Fruit fly (Drosophila melanogaster) whole organism, pupa: ENCODE measurements around the gene Fhos.

Source experiments
- CG10348 ChIP-seq: fragments of 200-800 bp; sonication (Bioruptor generic); IDR thresholded peaks from 2 replicates; pipeline ENCODE4 v1.3.6; 2022; ENCODE audit warnings: missing biosample characterization, missing genetic modification characterization
- CG12605 ChIP-seq: fragments of 200-800 bp; sonication (Bioruptor generic); IDR thresholded peaks from 2 replicates; pipeline ENCODE4 v1.3.6; 2022; ENCODE audit warnings: missing biosample characterization, missing genetic modification characterization
- CG13204 ChIP-seq: fragments of 200-800 bp; sonication (Bioruptor generic); optimal IDR thresholded peaks from 2 replicates; lab custom pipeline; 2018; ENCODE audit warnings: missing biosample characterization, mild to moderate bottlenecking, missing genetic modification characterization, moderate library complexity
- CG14655 ChIP-seq: fragments of 200-800 bp; sonication (Bioruptor generic); optimal IDR thresholded peaks from 3 replicates; lab custom pipeline; 2017; ENCODE audit warnings: mild to moderate bottlenecking, missing biosample characterization, missing genetic modification reagents, missing genetic modification characterization
- CG15710 ChIP-seq: fragments of 200-800 bp; sonication (Bioruptor generic); optimal IDR thresholded peaks from 2 replicates; lab custom pipeline; 2018; ENCODE audit warnings: missing biosample characterization, mild to moderate bottlenecking, missing genetic modification characterization, moderate library complexity
- CG17806 ChIP-seq: fragments of 200-800 bp; sonication (Bioruptor generic); optimal IDR thresholded peaks from 2 replicates; lab custom pipeline; 2018; ENCODE audit warnings: missing biosample characterization, mild to moderate bottlenecking, missing genetic modification characterization, moderate library complexity
- CG32121 ChIP-seq: fragments of 200-800 bp; sonication (Bioruptor generic); IDR thresholded peaks from 2 replicates; pipeline ENCODE4 v1.3.6; 2022; ENCODE audit warnings: missing biosample characterization, missing genetic modification characterization
- CG34367 ChIP-seq: fragments of 200-800 bp; sonication (Bioruptor generic); optimal IDR thresholded peaks from 2 replicates; lab custom pipeline; 2018; ENCODE audit warnings: missing biosample characterization, mild to moderate bottlenecking, missing genetic modification characterization
- CG4496 ChIP-seq: fragments of 200-800 bp; sonication (Bioruptor generic); IDR thresholded peaks from 3 replicates; pipeline ENCODE4 v1.3.6; 2022; ENCODE audit warnings: missing biosample characterization, missing genetic modification characterization
- CG8159 ChIP-seq: fragments of 200-800 bp; sonication (Bioruptor generic); optimal IDR thresholded peaks from 3 replicates; lab custom pipeline; 2018; ENCODE audit warnings: missing biosample characterization, mild to moderate bottlenecking, missing genetic modification characterization, moderate library complexity
- CG8301 ChIP-seq: fragments of 200-800 bp; sonication (Bioruptor generic); optimal IDR thresholded peaks from 2 replicates; lab custom pipeline; 2018; ENCODE audit warnings: missing biosample characterization, mild to moderate bottlenecking, missing genetic modification characterization
- CG9948 ChIP-seq: fragments of 200-800 bp; sonication (Bioruptor generic); optimal IDR thresholded peaks from 2 replicates; lab custom pipeline; 2018; ENCODE audit warnings: missing biosample characterization, mild to moderate bottlenecking, missing genetic modification characterization, moderate library complexity
- D1 ChIP-seq: fragments of 200-800 bp; sonication (Bioruptor generic); optimal IDR thresholded peaks from 2 replicates; lab custom pipeline; 2018; ENCODE audit warnings: missing biosample characterization, mild to moderate bottlenecking, missing genetic modification characterization, moderate library complexity
- EcR ChIP-seq: fragments of 200-800 bp; sonication (Bioruptor generic); optimal IDR thresholded peaks from 3 replicates; lab custom pipeline; 2019; ENCODE audit warnings: missing biosample characterization, missing genetic modification characterization, mild to moderate bottlenecking, moderate library complexity, missing genetic modification reagents
- Ets98B ChIP-seq: fragments of 200-800 bp; sonication (Bioruptor generic); IDR thresholded peaks from 2 replicates; pipeline ENCODE4 v1.3.6; 2022; ENCODE audit warnings: missing biosample characterization, missing genetic modification characterization
- Pif1A ChIP-seq: fragments of 200-800 bp; sonication (Bioruptor generic); optimal IDR thresholded peaks from 3 replicates; lab custom pipeline; 2016; ENCODE audit warnings: missing biosample characterization, missing genetic modification characterization
- Pif1B ChIP-seq: fragments of 200-800 bp; sonication (Bioruptor generic); optimal IDR thresholded peaks from 3 replicates; lab custom pipeline; 2016; ENCODE audit warnings: missing biosample characterization, missing genetic modification characterization
- Snoo ChIP-seq: fragments of 200-800 bp; sonication (Bioruptor generic); optimal IDR thresholded peaks from 3 replicates; lab custom pipeline; 2017; ENCODE audit warnings: missing biosample characterization, mild to moderate bottlenecking, missing genetic modification characterization, inconsistent platforms
- fd96Ca ChIP-seq: fragments of 200-800 bp; sonication (Bioruptor generic); IDR thresholded peaks from 3 replicates; pipeline ENCODE4 v1.3.6; 2022; ENCODE audit warnings: missing biosample characterization, missing genetic modification characterization
- gl ChIP-seq: fragments of 200-800 bp; sonication (Bioruptor generic); optimal IDR thresholded peaks from 2 replicates; lab custom pipeline; 2018; ENCODE audit warnings: missing biosample characterization, mild to moderate bottlenecking, missing genetic modification characterization
- rn ChIP-seq: fragments of 200-800 bp; sonication (Bioruptor generic); IDR thresholded peaks from 2 replicates; pipeline ENCODE4 v1.3.6; 2022; ENCODE audit warnings: missing biosample characterization, missing genetic modification characterization

The Fhos gene

DNA sequence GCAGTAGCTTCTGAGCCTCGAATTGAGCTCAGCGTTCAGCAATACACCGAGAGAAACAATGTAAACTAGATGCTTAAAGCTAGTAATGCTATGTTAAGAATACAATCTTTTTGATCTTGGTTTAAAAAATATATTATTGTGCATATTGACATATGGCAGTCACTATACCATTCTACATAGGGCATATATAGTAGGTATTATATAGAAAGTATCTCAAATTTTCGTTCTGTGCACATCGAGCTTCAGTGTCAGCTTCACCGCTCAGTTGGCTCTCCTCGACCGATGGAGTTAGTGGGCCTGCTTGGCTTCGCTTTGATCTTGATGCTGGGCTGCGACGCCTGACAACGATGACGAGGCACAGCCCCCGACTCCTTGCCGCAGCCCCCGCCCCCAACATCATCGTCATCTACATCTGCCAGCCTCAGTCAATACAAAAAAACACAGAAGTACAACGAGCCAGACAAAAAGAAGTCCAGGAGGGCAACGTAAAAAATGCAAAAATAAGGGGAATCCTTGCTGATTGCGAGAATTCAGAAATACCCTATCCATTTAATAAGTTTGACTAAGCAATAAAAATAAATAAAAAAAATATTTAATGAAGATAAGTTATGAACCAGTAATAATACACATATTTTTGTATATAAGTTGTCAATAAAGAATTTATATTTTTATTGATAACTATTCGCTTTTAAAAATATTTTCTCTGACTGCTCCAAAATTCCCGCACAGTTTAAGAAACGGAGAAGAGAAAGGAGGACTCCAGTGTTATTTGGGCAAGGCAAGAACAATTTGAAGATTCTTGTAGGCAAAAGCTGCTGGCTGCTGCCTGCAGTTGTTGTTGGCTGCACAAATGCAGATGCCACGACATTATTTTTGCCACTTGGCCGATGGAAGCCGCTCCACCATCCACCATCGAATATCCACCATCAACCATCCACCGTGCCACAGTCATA lies 68.6 kb downstream of the Fhos start:
- TF ChIP-seq CG12605 (GFP tag; lab: Robert Waterston, UW) (peak; percentile 83), CG13204 (GFP tag; lab: Kevin White, UChicago) (peak; percentile 90), CG15710 (tag; lab: Kevin White, UChicago) (peak; percentile 95), CG8159 (tag; lab: Kevin White, UChicago) (peak; percentile 91), CG10348 (no peak), Pif1A (GFP tag; lab: Kevin White, UChicago) (peak; percentile 93), D1 (tag; lab: Kevin White, UChicago) (peak; percentile 75), CG34367 (tag; lab: Kevin White, UChicago) (peak; percentile 88), Snoo (tag; lab: Kevin White, UChicago) (peak; percentile 77), fd96Ca (GFP tag; lab: Robert Waterston, UW) (peak; percentile 76; the same call in 2 of the 3 replicates), Ets98B (GFP tag; lab: Robert Waterston, UW) (peak; percentile 86), CG4496 (peak; percentile 92), gl (tag; lab: Kevin White, UChicago) (peak; percentile 93), CG17806 (tag; lab: Kevin White, UChicago) (peak; percentile 98), CG9948 (tag; lab: Kevin White, UChicago) (peak; percentile 93), CG32121 (GFP tag; lab: Robert Waterston, UW) (peak; percentile 76), rn (peak; percentile 73; the same call in 1 of the 2 replicates), EcR (peak; percentile 56), CG8301 (tag; lab: Kevin White, UChicago) (peak; percentile 89), CG14655 (GFP tag; lab: Kevin White, UChicago) (peak; percentile 81), Pif1B (GFP tag; lab: Kevin White, UChicago) (peak; percentile 86)

DNA sequence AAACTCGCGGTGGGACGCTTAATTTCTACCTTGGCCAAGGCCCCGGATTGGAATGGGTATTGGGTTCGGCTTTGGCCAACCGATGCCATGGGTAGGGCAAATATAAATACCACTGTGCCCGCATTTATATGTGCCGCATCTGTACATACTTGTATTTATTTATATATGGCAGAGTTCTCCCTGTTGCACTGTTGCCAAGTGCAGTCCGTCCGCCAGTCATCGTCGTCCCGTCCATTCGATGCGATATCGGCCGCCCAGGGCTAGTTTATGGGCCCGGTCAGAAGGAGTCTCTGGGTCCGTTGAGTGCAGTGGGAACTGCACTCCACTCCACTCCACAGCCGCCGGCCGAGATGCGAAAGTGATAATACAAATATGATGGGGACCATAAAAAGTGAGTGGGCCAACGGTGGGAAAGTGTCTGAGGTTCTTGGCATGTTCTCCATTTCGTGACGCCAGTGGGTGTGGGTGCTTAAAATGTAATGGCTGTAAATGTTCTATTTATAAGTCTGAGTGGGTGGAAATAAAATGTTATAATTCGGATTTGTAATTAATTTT lies 69.5 kb downstream of the Fhos start:
- TF ChIP-seq CG12605 (GFP tag; lab: Robert Waterston, UW) = no peak
- TF ChIP-seq CG13204 (GFP tag; lab: Kevin White, UChicago) = peak; percentile 60
- TF ChIP-seq Pif1A (GFP tag; lab: Kevin White, UChicago) = no peak
- TF ChIP-seq Ets98B (GFP tag; lab: Robert Waterston, UW) = no peak
- TF ChIP-seq EcR = peak; percentile 81
- TF ChIP-seq Snoo (tag; lab: Kevin White, UChicago) = no peak
- TF ChIP-seq CG8159 (tag; lab: Kevin White, UChicago) = no peak
- no peak for TF ChIP-seq gl (tag; lab: Kevin White, UChicago)
- no peak for TF ChIP-seq CG14655 (GFP tag; lab: Kevin White, UChicago)
- TF ChIP-seq CG4496 = no peak
- no peak for TF ChIP-seq CG32121 (GFP tag; lab: Robert Waterston, UW)
- no peak for TF ChIP-seq CG15710 (tag; lab: Kevin White, UChicago)
- TF ChIP-seq Pif1B (GFP tag; lab: Kevin White, UChicago) = no peak
- TF ChIP-seq CG8301 (tag; lab: Kevin White, UChicago) = no peak
- TF ChIP-seq CG34367 (tag; lab: Kevin White, UChicago) = no peak
- no peak for TF ChIP-seq CG9948 (tag; lab: Kevin White, UChicago)
- TF ChIP-seq fd96Ca (GFP tag; lab: Robert Waterston, UW) = 0 out of 3 replicates have a peak, but pooled peaks have one; percentile 8

DNA sequence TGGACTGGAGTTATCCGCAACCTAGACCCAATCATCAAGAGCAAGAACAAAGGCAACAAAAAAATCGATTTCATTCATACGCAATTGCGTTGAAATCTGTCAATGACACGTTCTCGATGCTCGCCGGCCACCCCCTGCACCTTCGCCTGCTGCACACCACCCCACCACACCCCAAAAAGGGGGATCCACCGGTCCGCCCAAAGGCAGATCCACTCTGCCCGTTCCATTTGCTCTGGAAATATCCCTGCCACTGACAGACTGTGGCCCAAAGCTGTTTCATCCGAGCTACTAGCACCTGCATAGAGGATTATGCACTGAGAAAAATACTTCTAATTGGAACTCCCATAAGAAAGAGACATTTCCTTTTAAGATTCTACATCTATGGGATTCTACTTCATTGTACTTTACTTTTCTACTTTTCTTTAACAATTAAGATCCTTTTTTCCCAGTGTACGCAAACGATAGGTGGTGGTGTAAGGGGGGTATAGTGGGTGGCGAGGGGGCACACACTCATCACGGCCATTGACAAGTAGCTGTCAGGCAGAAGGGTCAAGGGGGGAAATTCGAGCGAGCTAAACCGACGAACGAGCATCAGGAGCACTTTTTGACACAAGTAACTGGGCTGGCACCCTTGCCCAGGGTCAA lies 70.4 kb downstream of the Fhos start:
- TF ChIP-seq Pif1A (GFP tag; lab: Kevin White, UChicago) = peak; percentile 47
- TF ChIP-seq CG10348 = no peak
- TF ChIP-seq CG34367 (tag; lab: Kevin White, UChicago) = peak; percentile 84
- peak; percentile 27; the same call in 1 of the 2 replicates for TF ChIP-seq rn
- TF ChIP-seq CG32121 (GFP tag; lab: Robert Waterston, UW) = no peak
- peak; percentile 28 for TF ChIP-seq CG8301 (tag; lab: Kevin White, UChicago)
- TF ChIP-seq EcR = peak; percentile 40
- no peak for TF ChIP-seq Ets98B (GFP tag; lab: Robert Waterston, UW)
- TF ChIP-seq CG9948 (tag; lab: Kevin White, UChicago) = peak; percentile 75
- TF ChIP-seq CG13204 (GFP tag; lab: Kevin White, UChicago) = peak; percentile 77
- peak; percentile 26 for TF ChIP-seq gl (tag; lab: Kevin White, UChicago)
- TF ChIP-seq Pif1B (GFP tag; lab: Kevin White, UChicago) = peak; percentile 68
- TF ChIP-seq CG17806 (tag; lab: Kevin White, UChicago) = peak; percentile 68
- TF ChIP-seq CG14655 (GFP tag; lab: Kevin White, UChicago) = peak; percentile 68
- TF ChIP-seq CG8159 (tag; lab: Kevin White, UChicago) = peak; percentile 84
- 0 out of 3 replicates have a peak, but pooled peaks have one; percentile 5 for TF ChIP-seq fd96Ca (GFP tag; lab: Robert Waterston, UW)
- peak; percentile 84 for TF ChIP-seq CG15710 (tag; lab: Kevin White, UChicago)
- peak; percentile 42; the same call in 1 of the 2 replicates for TF ChIP-seq CG12605 (GFP tag; lab: Robert Waterston, UW)
- peak; percentile 53 for TF ChIP-seq Snoo (tag; lab: Kevin White, UChicago)
- TF ChIP-seq D1 (tag; lab: Kevin White, UChicago) = peak; percentile 22
- peak; percentile 76; the same call in 2 of the 3 replicates for TF ChIP-seq CG4496
- TF ChIP-seq, all 21 proteins: peak for 18
